Worm (Caenorhabditis elegans) whole organism, L3 larva: ENCODE results near the gene F58B4.5.

Experiments
- R02D3.7 ChIP-seq: fragments of 150-350 bp; optimal IDR thresholded peaks from 2 replicates; lab custom pipeline; 2014; ENCODE audit warnings: missing biosample characterization, missing genetic modification characterization
- ZK546.5 ChIP-seq: sonication (generic microtip); optimal IDR thresholded peaks from 2 replicates; lab custom pipeline; 2017; ENCODE audit warnings: missing biosample characterization, missing genetic modification characterization
- aly-2 ChIP-seq: fragments of 150-350 bp; optimal IDR thresholded peaks from 2 replicates; lab custom pipeline; 2014; ENCODE audit warnings: missing biosample characterization, missing genetic modification characterization
- ama-1 ChIP-seq: fragments of 150-350 bp; optimal IDR thresholded peaks from 2 replicates; lab custom pipeline; 2018
- ceh-16 ChIP-seq: sonication (generic microtip); optimal IDR thresholded peaks from 2 replicates; lab custom pipeline; 2017; ENCODE audit warnings: missing biosample characterization, missing genetic modification characterization
- ceh-28 ChIP-seq: fragments of 150-350 bp; optimal IDR thresholded peaks from 2 replicates; lab custom pipeline; 2014; ENCODE audit warnings: missing biosample characterization, missing genetic modification reagents, missing genetic modification characterization
- ceh-82 ChIP-seq: fragments of 150-350 bp; optimal IDR thresholded peaks from 2 replicates; lab custom pipeline; 2014; ENCODE audit warnings: missing biosample characterization, missing genetic modification characterization
- ceh-9 ChIP-seq: sonication (generic microtip); optimal IDR thresholded peaks from 2 replicates; lab custom pipeline; 2018; ENCODE audit warnings: missing biosample characterization, missing genetic modification characterization
- daf-12 ChIP-seq: fragments of 150-350 bp; optimal IDR thresholded peaks from 2 replicates; lab custom pipeline; 2014; ENCODE audit warnings: missing biosample characterization, missing genetic modification reagents, missing genetic modification characterization
- egl-27 ChIP-seq: sonication (generic microtip); optimal IDR thresholded peaks from 4 replicates; lab custom pipeline; 2017; ENCODE audit warnings: missing biosample characterization, missing genetic modification reagents, missing genetic modification characterization
- elt-1 ChIP-seq: fragments of 150-350 bp; optimal IDR thresholded peaks from 2 replicates; lab custom pipeline; 2014; ENCODE audit warnings: missing biosample characterization, missing genetic modification characterization
- elt-2 ChIP-seq: sonication (generic microtip); optimal IDR thresholded peaks from 2 replicates; lab custom pipeline; 2016; ENCODE audit warnings: missing genetic modification reagents, mild to moderate bottlenecking, missing genetic modification characterization, missing compliant biosample characterization
- elt-3 ChIP-seq, 3 experiments: fragments of 150-350 bp in 1 of 3; sonication (generic microtip) in 2 of 3; optimal IDR thresholded peaks; 2 replicates in 2 of 3; 4 replicates in 1 of 3; lab custom pipeline; 2014 to 2017; ENCODE audit warnings: missing biosample characterization in 3 of 3, missing genetic modification characterization in 3 of 3
- eor-1 ChIP-seq, 2 experiments: fragments of 150-350 bp; optimal IDR thresholded peaks; 2 replicates each; lab custom pipeline; 2014 to 2018; ENCODE audit warnings: missing biosample characterization in 2 of 2, missing genetic modification characterization in 2 of 2
- fkh-10 ChIP-seq: sonication (generic microtip); optimal IDR thresholded peaks from 2 replicates; lab custom pipeline; 2017; ENCODE audit warnings: missing biosample characterization, missing genetic modification reagents, missing genetic modification characterization
- fkh-2 ChIP-seq: fragments of 150-350 bp; optimal IDR thresholded peaks from 2 replicates; lab custom pipeline; 2014; ENCODE audit warnings: missing biosample characterization, missing genetic modification reagents, missing genetic modification characterization
- fos-1 ChIP-seq: fragments of 150-350 bp; optimal IDR thresholded peaks from 2 replicates; lab custom pipeline; 2014; ENCODE audit warnings: missing biosample characterization, missing genetic modification characterization
- jun-1 ChIP-seq: fragments of 150-350 bp; optimal IDR thresholded peaks from 2 replicates; lab custom pipeline; 2014; ENCODE audit warnings: missing biosample characterization, missing genetic modification reagents, missing genetic modification characterization
- lin-15B ChIP-seq: fragments of 150-350 bp; optimal IDR thresholded peaks from 2 replicates; lab custom pipeline; 2014; ENCODE audit warnings: missing biosample characterization, missing genetic modification characterization
- lin-39 ChIP-seq: fragments of 150-350 bp; optimal IDR thresholded peaks from 2 replicates; lab custom pipeline; 2018; ENCODE audit warnings: missing biosample characterization, missing genetic modification reagents, missing genetic modification characterization
- lsy-12 ChIP-seq: sonication (generic microtip); optimal IDR thresholded peaks from 2 replicates; lab custom pipeline; 2016; ENCODE audit warnings: mild to moderate bottlenecking, missing genetic modification characterization, missing compliant biosample characterization
- mdl-1 ChIP-seq: fragments of 150-350 bp; optimal IDR thresholded peaks from 2 replicates; lab custom pipeline; 2014; ENCODE audit warnings: missing biosample characterization, missing genetic modification characterization
- mml-1 ChIP-seq: fragments of 150-350 bp; sonication (generic microtip); optimal IDR thresholded peaks from 3 replicates; lab custom pipeline; 2014; ENCODE audit warnings: missing biosample characterization, missing genetic modification characterization
- nfya-1 ChIP-seq: sonication (generic microtip); optimal IDR thresholded peaks from 2 replicates; lab custom pipeline; 2017; ENCODE audit warnings: missing genetic modification characterization, mild to moderate bottlenecking, missing compliant biosample characterization, antibody characterized with exemption, moderate library complexity; ENCODE audit not compliant: insufficient read depth
- nhr-11 ChIP-seq: fragments of 150-350 bp; optimal IDR thresholded peaks from 2 replicates; lab custom pipeline; 2014; ENCODE audit warnings: missing biosample characterization, missing genetic modification characterization
- nhr-12 ChIP-seq: fragments of 150-350 bp; optimal IDR thresholded peaks from 2 replicates; lab custom pipeline; 2014; ENCODE audit warnings: missing biosample characterization, missing genetic modification characterization
- nhr-23 ChIP-seq: fragments of 150-350 bp; optimal IDR thresholded peaks from 2 replicates; lab custom pipeline; 2014; ENCODE audit warnings: missing biosample characterization, missing genetic modification reagents, missing genetic modification characterization
- nhr-237 ChIP-seq: fragments of 150-350 bp; optimal IDR thresholded peaks from 2 replicates; lab custom pipeline; 2014; ENCODE audit warnings: missing biosample characterization, missing genetic modification characterization
- nhr-25 ChIP-seq: sonication (generic microtip); optimal IDR thresholded peaks from 2 replicates; lab custom pipeline; 2017; ENCODE audit warnings: missing biosample characterization, missing genetic modification characterization
- nhr-28 ChIP-seq: fragments of 150-350 bp; optimal IDR thresholded peaks from 2 replicates; lab custom pipeline; 2014; ENCODE audit warnings: missing biosample characterization, missing genetic modification characterization
- nhr-43 ChIP-seq: sonication (generic microtip); optimal IDR thresholded peaks from 2 replicates; lab custom pipeline; 2016; ENCODE audit warnings: mild to moderate bottlenecking, missing genetic modification characterization, missing compliant biosample characterization; ENCODE audit not compliant: poor library complexity, severe bottlenecking
- nhr-67 ChIP-seq: fragments of 150-350 bp; optimal IDR thresholded peaks from 2 replicates; lab custom pipeline; 2014; ENCODE audit warnings: missing biosample characterization, missing genetic modification characterization
- nhr-76 ChIP-seq: fragments of 150-350 bp; sonication (generic microtip); optimal IDR thresholded peaks from 5 replicates; lab custom pipeline; 2014; ENCODE audit warnings: missing biosample characterization, missing genetic modification characterization
- pha-4 ChIP-seq: fragments of 150-350 bp; optimal IDR thresholded peaks from 2 replicates; lab custom pipeline; 2014; ENCODE audit warnings: missing biosample characterization, missing genetic modification reagents, missing genetic modification characterization
- pqm-1 ChIP-seq: fragments of 150-350 bp; optimal IDR thresholded peaks from 2 replicates; lab custom pipeline; 2017; ENCODE audit warnings: missing biosample characterization, missing genetic modification characterization, inconsistent platforms
- sea-2 ChIP-seq: fragments of 150-350 bp; sonication (generic microtip); optimal IDR thresholded peaks from 4 replicates; lab custom pipeline; 2014; ENCODE audit warnings: missing biosample characterization, missing genetic modification reagents, missing genetic modification characterization
- snpc-4 ChIP-seq: fragments of 150-350 bp; optimal IDR thresholded peaks from 2 replicates; lab custom pipeline; 2014; ENCODE audit warnings: missing biosample characterization, missing genetic modification characterization
- tbx-2 ChIP-seq: sonication (generic microtip); optimal IDR thresholded peaks from 2 replicates; lab custom pipeline; 2016; ENCODE audit warnings: mild to moderate bottlenecking, missing genetic modification characterization, missing compliant biosample characterization
- unc-39 ChIP-seq: sonication (generic microtip); optimal IDR thresholded peaks from 4 replicates; lab custom pipeline; 2017; ENCODE audit warnings: missing biosample characterization, missing genetic modification characterization
- zag-1 ChIP-seq: fragments of 150-350 bp; optimal IDR thresholded peaks from 2 replicates; lab custom pipeline; 2014; ENCODE audit warnings: missing biosample characterization, missing genetic modification characterization
- ztf-4 ChIP-seq: fragments of 150-350 bp; optimal IDR thresholded peaks from 2 replicates; lab custom pipeline; 2014; ENCODE audit warnings: missing biosample characterization, missing genetic modification characterization

F58B4.5 gene

ce11 chrV:10889774-10890173 lies 42.7 kb upstream of the F58B4.5 start:
- TF ChIP-seq ZK546.5 = no peak
- peak; percentile 63 for TF ChIP-seq ama-1 (lab: Kevin White, UChicago)

- TF ChIP-seq ZK546.5 = no peak
- no peak for TF ChIP-seq nhr-76
- TF ChIP-seq ceh-82 (tag; lab: Kevin White, UChicago) = no peak
- TF ChIP-seq daf-12 = no peak
- no peak for TF ChIP-seq lsy-12 (tag; lab: Kevin White, UChicago)
- peak; percentile 9 for TF ChIP-seq ceh-28
- TF ChIP-seq nfya-1 (tag; lab: Kevin White, UChicago) = peak; percentile 47
- TF ChIP-seq nhr-237 = no peak
- no peak for TF ChIP-seq nhr-25 (tag; lab: Kevin White, UChicago)
- TF ChIP-seq eor-1 (tag; optimal IDR thresholded peaks at IDR 0.05; lab: Kevin White, UChicago) = no peak
- no peak for TF ChIP-seq nhr-12
- TF ChIP-seq nhr-11 = no peak
- TF ChIP-seq nhr-43 (tag; lab: Kevin White, UChicago) = peak; percentile 65
- TF ChIP-seq mdl-1 = no peak
- TF ChIP-seq elt-1 (tag; lab: Kevin White, UChicago) = no peak
- TF ChIP-seq pqm-1 (tag; lab: Kevin White, UChicago) = peak; percentile 57
- TF ChIP-seq egl-27 (tag; lab: Kevin White, UChicago) = no peak
- no peak for TF ChIP-seq tbx-2 (tag; lab: Kevin White, UChicago)
- no peak for TF ChIP-seq elt-3 (tag; optimal IDR thresholded peaks at IDR 0.05; lab: Kevin White, UChicago)
- no peak for TF ChIP-seq jun-1 (tag; lab: Kevin White, UChicago)
- no peak for TF ChIP-seq snpc-4
- no peak for TF ChIP-seq fkh-2 (tag; lab: Kevin White, UChicago)
- TF ChIP-seq aly-2 = no peak
- TF ChIP-seq nhr-67 (tag; lab: Kevin White, UChicago) = no peak
- peak; percentile 77 for TF ChIP-seq nhr-23 (tag; lab: Kevin White, UChicago)
- TF ChIP-seq nhr-28 (tag; lab: Kevin White, UChicago) = no peak
- TF ChIP-seq elt-2 = peak; percentile 39
- TF ChIP-seq pha-4 (tag; lab: Kevin White, UChicago) = peak; percentile 35
- no peak for TF ChIP-seq ztf-4 (tag; lab: Kevin White, UChicago)
- TF ChIP-seq, all 47 proteins: peak for 7
Measured at ce11 chrV:10890980-10891379, 41.5 kb upstream of the F58B4.5 start, which contains the start of gene F32D8.12. Gene F32D8.12 (minus strand): TSS chrV:10891027.

- no peak for TF ChIP-seq aly-2
- TF ChIP-seq ceh-28 = no peak
- TF ChIP-seq lin-39 = no peak
- TF ChIP-seq egl-27 (tag; lab: Kevin White, UChicago) = no peak
- no peak for TF ChIP-seq tbx-2 (tag; lab: Kevin White, UChicago)
- TF ChIP-seq ceh-16 (tag; lab: Kevin White, UChicago) = no peak
- no peak for TF ChIP-seq unc-39
- no peak for TF ChIP-seq snpc-4
- TF ChIP-seq nhr-28 (tag; lab: Kevin White, UChicago) = no peak
Measured at ce11 chrV:10893510-10894128, 38.9 kb upstream of the F58B4.5 start, which contains the start of gene F32D8.4. Gene F32D8.4 (minus strand): TSS chrV:10893560.

- peak; percentile 65 for TF ChIP-seq elt-1 (tag; lab: Kevin White, UChicago)
- peak; percentile 93 for TF ChIP-seq nhr-43 (tag; lab: Kevin White, UChicago)
- no peak for TF ChIP-seq jun-1 (tag; lab: Kevin White, UChicago)
- TF ChIP-seq tbx-2 (tag; lab: Kevin White, UChicago) = no peak
- no peak for TF ChIP-seq nhr-67 (tag; lab: Kevin White, UChicago)
- TF ChIP-seq lin-15B (tag; lab: Kevin White, UChicago) = peak; percentile 92
- peak; percentile 88 for TF ChIP-seq nhr-25 (tag; lab: Kevin White, UChicago)
- no peak for TF ChIP-seq fos-1
- no peak for TF ChIP-seq unc-39
- TF ChIP-seq egl-27 (tag; lab: Kevin White, UChicago) = no peak
- TF ChIP-seq nhr-76 = no peak
- peak; percentile 42 for TF ChIP-seq elt-2
- no peak for TF ChIP-seq daf-12
- peak; percentile 90 for TF ChIP-seq lin-39
- no peak for TF ChIP-seq elt-3 (tag; optimal IDR thresholded peaks at IDR 0.05; lab: Kevin White, UChicago)
- TF ChIP-seq pha-4 (tag; lab: Kevin White, UChicago) = peak; percentile 81
- no peak for TF ChIP-seq nhr-28 (tag; lab: Kevin White, UChicago)
- no peak for TF ChIP-seq fkh-2 (tag; lab: Kevin White, UChicago)
- no peak for TF ChIP-seq aly-2
- no peak for TF ChIP-seq nhr-12
- peak; percentile 81 for TF ChIP-seq nfya-1 (tag; lab: Kevin White, UChicago)
- no peak for TF ChIP-seq fkh-10 (GFP tag; lab: Kevin White, UChicago)
- no peak for TF ChIP-seq sea-2 (GFP tag; lab: Kevin White, UChicago)
- TF ChIP-seq nhr-23 (tag; lab: Kevin White, UChicago) = peak; percentile 91
- TF ChIP-seq eor-1 (tag; optimal IDR thresholded peaks at IDR 0.05; lab: Kevin White, UChicago) = no peak
- TF ChIP-seq snpc-4 = peak; percentile 88
- no peak for TF ChIP-seq nhr-11
- no peak for TF ChIP-seq mml-1 (tag; lab: Kevin White, UChicago)
- no peak for TF ChIP-seq zag-1
- no peak for TF ChIP-seq ceh-9 (tag; lab: Kevin White, UChicago)
- peak; percentile 19 for TF ChIP-seq ama-1 (lab: Kevin White, UChicago)
- peak; percentile 51 for TF ChIP-seq ceh-28
- peak; percentile 53 for TF ChIP-seq ztf-4 (tag; lab: Kevin White, UChicago)
- TF ChIP-seq ceh-16 (tag; lab: Kevin White, UChicago) = no peak
- peak; percentile 41 for TF ChIP-seq R02D3.7
- TF ChIP-seq pqm-1 (tag; lab: Kevin White, UChicago) = peak; percentile 40
- no peak for TF ChIP-seq nhr-237
- peak; percentile 50 for TF ChIP-seq lsy-12 (tag; lab: Kevin White, UChicago)
Measured at ce11 chrV:10894601-10895000, 37.9 kb upstream of the F58B4.5 start, which contains the start of the genes F32D8.14 and F32D8.5. Gene F32D8.14 (minus strand): TSS chrV:10894788. Gene F32D8.5 (plus strand): TSS chrV:10894800.
